Fruit fly (Drosophila melanogaster) S2 (cell line): ENCODE results near the gene nyo.

ENCODE experiments used
- CG8478 ChIP-seq: fragments of >200 bp; optimal IDR thresholded peaks from 2 replicates; lab custom pipeline; 2018
- CTCF ChIP-seq, 2 experiments: fragments of >200 bp; optimal IDR thresholded peaks; 2 replicates each; lab custom pipeline; 2018

- TF ChIP-seq CG8478 (no peak), CTCF (optimal IDR thresholded peaks at IDR 0.05; lab: Kevin White, UChicago) (peak; percentile 55 to 66)
Observed at dm6 chr3R:31514582-31514981, 28.2 kb upstream of the nyo start.
